Fruit fly (Drosophila melanogaster): Measurements from ENCODE around the gene Osi17.

DNA sequence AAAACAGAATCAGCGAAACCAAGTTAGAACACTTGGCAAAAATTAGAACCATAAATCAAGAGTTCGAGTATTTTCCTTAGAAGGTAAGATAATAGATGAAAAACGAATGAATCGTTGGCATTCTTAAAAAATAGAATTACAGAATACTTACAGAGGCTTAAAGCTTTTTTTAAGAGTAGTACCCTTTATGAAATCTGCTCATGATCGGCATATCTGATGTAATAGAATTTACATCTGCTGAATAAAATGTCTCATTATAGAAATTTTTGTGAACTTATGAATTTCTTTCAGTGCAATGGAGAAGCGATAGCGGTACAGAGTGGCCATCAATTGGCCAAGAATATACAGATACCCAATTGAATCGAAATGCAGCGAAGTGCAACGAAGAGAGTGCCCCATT lies 20.1 kb upstream of the Osi17 start, which contains the start of gene Osi13:
- no peak for TF ChIP-seq CTCF (optimal IDR thresholded peaks at IDR 0.05)
- no peak for TF ChIP-seq CG8478 (optimal IDR thresholded peaks at IDR 0.05)
